Fruit fly (Drosophila melanogaster): Measurements from ENCODE around the gene Npc2d.

DNA sequence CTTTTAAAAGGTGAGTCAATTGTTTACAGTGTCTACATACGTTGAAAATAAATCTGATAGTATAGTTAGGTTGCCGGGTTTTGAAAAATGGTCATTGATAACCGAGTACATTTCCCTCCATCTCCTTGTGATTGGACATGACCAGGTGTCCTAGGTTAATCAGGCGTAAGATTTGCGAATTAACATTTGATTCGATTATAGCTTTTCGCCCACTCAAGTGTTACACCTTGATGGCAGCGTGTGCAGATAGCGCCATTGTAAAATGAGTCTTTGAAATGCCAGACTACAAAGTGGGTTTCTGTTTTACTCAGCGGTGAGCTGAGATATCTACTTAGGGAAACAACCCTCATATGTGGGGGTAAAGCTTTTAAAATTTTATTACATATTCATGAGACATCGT lies 879 bp downstream of the Npc2d start:
- TF ChIP-seq Hr3 (GFP tag; optimal IDR thresholded peaks at IDR 0.05) = no peak
- TF ChIP-seq CG16863 (GFP tag; optimal IDR thresholded peaks at IDR 0.05) = no peak
